Worm (Caenorhabditis elegans) whole organism, mixed stage, embryonic: ENCODE results near the gene srx-1.

Experiments
- M03D4.4 ChIP-seq: sonication (generic microtip); optimal IDR thresholded peaks from 2 replicates; lab custom pipeline; 2017; ENCODE audit warnings: mild to moderate bottlenecking, missing genetic modification characterization, missing compliant biosample characterization
- bed-3 ChIP-seq: fragments of 200-800 bp; sonication (Bioruptor generic); optimal IDR thresholded peaks from 3 replicates; lab custom pipeline; 2018; ENCODE audit warnings: mild to moderate bottlenecking, missing genetic modification characterization, moderate library complexity, missing compliant biosample characterization
- blmp-1 ChIP-seq: fragments of 150-350 bp; optimal IDR thresholded peaks from 2 replicates; lab custom pipeline; 2014; ENCODE audit warnings: missing biosample characterization, missing genetic modification characterization
- ceh-39 ChIP-seq: fragments of 150-350 bp; optimal IDR thresholded peaks from 2 replicates; lab custom pipeline; 2014; ENCODE audit warnings: missing biosample characterization, missing genetic modification characterization
- ceh-43 ChIP-seq: fragments of 200-800 bp; sonication (Bioruptor generic); optimal IDR thresholded peaks from 2 replicates; lab custom pipeline; 2018; ENCODE audit warnings: mild to moderate bottlenecking, missing genetic modification characterization, moderate library complexity, missing compliant biosample characterization
- ceh-83 ChIP-seq: fragments of 200-800 bp; sonication (Bioruptor generic); optimal IDR thresholded peaks from 2 replicates; lab custom pipeline; 2018; ENCODE audit warnings: mild to moderate bottlenecking, missing genetic modification characterization, missing compliant biosample characterization
- ces-1 ChIP-seq: fragments of 150-350 bp; optimal IDR thresholded peaks from 2 replicates; lab custom pipeline; 2014; ENCODE audit warnings: missing biosample characterization, missing genetic modification reagents, missing genetic modification characterization
- elt-1 ChIP-seq: sonication (generic microtip); optimal IDR thresholded peaks from 2 replicates; lab custom pipeline; 2017; ENCODE audit warnings: missing genetic modification characterization, mild to moderate bottlenecking, missing compliant biosample characterization, antibody characterized with exemption, moderate library complexity, borderline replicate concordance; ENCODE audit not compliant: insufficient read depth
- elt-3 ChIP-seq: fragments of 150-350 bp; optimal IDR thresholded peaks from 2 replicates; lab custom pipeline; 2014; ENCODE audit warnings: missing biosample characterization, missing genetic modification characterization
- ham-2 ChIP-seq: fragments of 200-800 bp; sonication (Bioruptor generic); optimal IDR thresholded peaks from 2 replicates; lab custom pipeline; 2018; ENCODE audit warnings: mild to moderate bottlenecking, missing genetic modification characterization, missing compliant biosample characterization
- hlh-1 ChIP-seq: fragments of 150-350 bp; optimal IDR thresholded peaks from 2 replicates; lab custom pipeline; 2014; ENCODE audit warnings: missing biosample characterization, missing genetic modification reagents, missing genetic modification characterization
- lin-13 ChIP-seq: fragments of 150-350 bp; optimal IDR thresholded peaks from 2 replicates; lab custom pipeline; 2014; ENCODE audit warnings: missing biosample characterization, missing genetic modification characterization
- lin-32 ChIP-seq: fragments of 200-800 bp; sonication (Bioruptor generic); optimal IDR thresholded peaks from 2 replicates; lab custom pipeline; 2018; ENCODE audit warnings: mild to moderate bottlenecking, missing genetic modification characterization, missing compliant biosample characterization
- lsy-2 ChIP-seq: fragments of 150-350 bp; optimal IDR thresholded peaks from 2 replicates; lab custom pipeline; 2014; ENCODE audit warnings: missing biosample characterization, missing genetic modification characterization
- mab-5 ChIP-seq: fragments of 150-350 bp; optimal IDR thresholded peaks from 2 replicates; lab custom pipeline; 2014; ENCODE audit warnings: missing biosample characterization, missing genetic modification characterization
- mep-1 ChIP-seq: fragments of 150-350 bp; optimal IDR thresholded peaks from 2 replicates; lab custom pipeline; 2017; ENCODE audit warnings: missing biosample characterization, missing genetic modification reagents, missing genetic modification characterization, inconsistent platforms
- mls-2 ChIP-seq: sonication (generic microtip); optimal IDR thresholded peaks from 2 replicates; lab custom pipeline; 2016; ENCODE audit warnings: mild to moderate bottlenecking, missing genetic modification characterization, moderate library complexity, missing compliant biosample characterization
- nhr-12 ChIP-seq: fragments of 150-350 bp; optimal IDR thresholded peaks from 2 replicates; lab custom pipeline; 2014; ENCODE audit warnings: missing biosample characterization, missing genetic modification characterization
- nhr-2 ChIP-seq: fragments of 150-350 bp; optimal IDR thresholded peaks from 2 replicates; lab custom pipeline; 2014; ENCODE audit warnings: missing biosample characterization, missing genetic modification characterization
- nhr-28 ChIP-seq: fragments of 150-350 bp; optimal IDR thresholded peaks from 2 replicates; lab custom pipeline; 2014; ENCODE audit warnings: missing biosample characterization, missing genetic modification characterization
- nhr-76 ChIP-seq: sonication (generic microtip); optimal IDR thresholded peaks from 2 replicates; lab custom pipeline; 2017; ENCODE audit warnings: missing biosample characterization, missing genetic modification characterization
- pha-4 ChIP-seq: fragments of 150-350 bp; optimal IDR thresholded peaks from 2 replicates; lab custom pipeline; 2018; ENCODE audit warnings: missing biosample characterization, missing genetic modification reagents, missing genetic modification characterization
- sem-2 ChIP-seq: fragments of 200-800 bp; sonication (Bioruptor generic); optimal IDR thresholded peaks from 2 replicates; lab custom pipeline; 2018; ENCODE audit warnings: mild to moderate bottlenecking, missing genetic modification characterization, missing compliant biosample characterization
- snpc-4 ChIP-seq: fragments of 150-350 bp; optimal IDR thresholded peaks from 2 replicates; lab custom pipeline; 2014; ENCODE audit warnings: missing biosample characterization, missing genetic modification characterization
- sptf-1 ChIP-seq: sonication (generic microtip); optimal IDR thresholded peaks from 2 replicates; lab custom pipeline; 2017; ENCODE audit warnings: mild to moderate bottlenecking, missing genetic modification characterization, moderate library complexity, missing compliant biosample characterization
- tbx-8 ChIP-seq: fragments of 200-800 bp; sonication (Bioruptor generic); optimal IDR thresholded peaks from 2 replicates; lab custom pipeline; 2018; ENCODE audit warnings: mild to moderate bottlenecking, missing genetic modification characterization, moderate library complexity, missing compliant biosample characterization
- unc-120 ChIP-seq: sonication (generic microtip); optimal IDR thresholded peaks from 2 replicates; lab custom pipeline; 2017; ENCODE audit warnings: missing genetic modification characterization, missing compliant biosample characterization; ENCODE audit not compliant: poor library complexity, severe bottlenecking
- unc-39 ChIP-seq: fragments of 150-350 bp; optimal IDR thresholded peaks from 2 replicates; lab custom pipeline; 2014; ENCODE audit warnings: missing biosample characterization, missing genetic modification characterization
- unc-62 ChIP-seq: fragments of 150-350 bp; optimal IDR thresholded peaks from 2 replicates; lab custom pipeline; 2014; ENCODE audit warnings: missing biosample characterization, missing genetic modification reagents, missing genetic modification characterization
- ztf-11 ChIP-seq: fragments of 150-350 bp; optimal IDR thresholded peaks from 2 replicates; lab custom pipeline; 2014; ENCODE audit warnings: missing biosample characterization, missing genetic modification characterization

The srx-1 gene

ce11 chrV:9009175-9009574 is 5.7 kb downstream of the srx-1 start, which contains the start of gene srx-2:
TSS of gene srx-2 (plus strand) at chrV:9009475.
- TF ChIP-seq ceh-83 (GFP tag; lab: Kevin White, UChicago) (no peak), unc-39 (no peak), tbx-8 (GFP tag; lab: Kevin White, UChicago) (no peak), mab-5 (tag; lab: Kevin White, UChicago) (no peak), sem-2 (GFP tag; lab: Kevin White, UChicago) (no peak)
- TF ChIP-seq, all 35 proteins: peak for 0

ce11 chrV:9013765-9014164 is 10.3 kb downstream of the srx-1 start, which contains the start of gene srh-201:
TSS of gene srh-201 (minus strand) at chrV:9013865.
- TF ChIP-seq elt-1 (no peak), elt-3 (tag; lab: Kevin White, UChicago) (no peak), bed-3 (GFP tag; lab: Kevin White, UChicago) (no peak), mls-2 (tag; lab: Kevin White, UChicago) (no peak), ceh-83 (GFP tag; lab: Kevin White, UChicago) (no peak), nhr-28 (tag; lab: Kevin White, UChicago) (no peak), ceh-39 (tag; lab: Kevin White, UChicago) (no peak), sem-2 (GFP tag; lab: Kevin White, UChicago) (no peak), nhr-12 (tag; lab: Kevin White, UChicago) (no peak), ces-1 (GFP tag; lab: Kevin White, UChicago) (no peak), pha-4 (no peak), snpc-4 (tag; lab: Kevin White, UChicago) (no peak), hlh-1 (no peak), nhr-76 (tag; lab: Kevin White, UChicago) (no peak), nhr-2 (tag; lab: Kevin White, UChicago) (no peak), unc-39 (no peak), unc-62 (GFP tag; lab: Kevin White, UChicago) (no peak), mep-1 (no peak), M03D4.4 (no peak)

- TF ChIP-seq unc-39 (no peak), blmp-1 (tag; lab: Kevin White, UChicago) (no peak), nhr-12 (tag; lab: Kevin White, UChicago) (no peak), mab-5 (tag; lab: Kevin White, UChicago) (no peak), tbx-8 (GFP tag; lab: Kevin White, UChicago) (no peak), ham-2 (GFP tag; lab: Kevin White, UChicago) (no peak), sem-2 (GFP tag; lab: Kevin White, UChicago) (no peak), nhr-76 (tag; lab: Kevin White, UChicago) (no peak), lin-32 (GFP tag; lab: Kevin White, UChicago) (no peak), nhr-28 (tag; lab: Kevin White, UChicago) (no peak), nhr-2 (tag; lab: Kevin White, UChicago) (no peak), unc-62 (GFP tag; lab: Kevin White, UChicago) (no peak), snpc-4 (tag; lab: Kevin White, UChicago) (no peak)
These were observed 12.1 kb downstream of the srx-1 start, which contains the start of gene srt-18 for ce11 chrV:9015540-9015939. TSS of gene srt-18 (minus strand) at chrV:9015640.

ce11 chrV:9016479-9016878 is 13.0 kb downstream of the srx-1 start, which contains the start of gene oac-40:
TSS of gene oac-40 (plus strand) at chrV:9016779.
- TF ChIP-seq lsy-2 (tag; lab: Kevin White, UChicago) (no peak), unc-120 (tag; lab: Kevin White, UChicago) (no peak), elt-3 (tag; lab: Kevin White, UChicago) (no peak), lin-13 (tag; lab: Kevin White, UChicago) (no peak)

- no peak for TF ChIP-seq ztf-11 (tag; lab: Kevin White, UChicago)
- TF ChIP-seq bed-3 (GFP tag; lab: Kevin White, UChicago): no peak
- no peak for TF ChIP-seq ces-1 (GFP tag; lab: Kevin White, UChicago)
- TF ChIP-seq mab-5 (tag; lab: Kevin White, UChicago): no peak
- TF ChIP-seq ceh-43 (GFP tag; lab: Kevin White, UChicago): no peak
- TF ChIP-seq lsy-2 (tag; lab: Kevin White, UChicago): no peak
- TF ChIP-seq sptf-1 (tag; lab: Kevin White, UChicago): no peak
- TF ChIP-seq, all 35 proteins: peak for 0
These were observed 15.4 kb downstream of the srx-1 start for ce11 chrV:9018871-9019270.
